Fruit fly (Drosophila melanogaster) whole organism, prepupa: ENCODE measurements around the gene Chpf.

Source experiments
- Blimp-1 ChIP-seq: fragments of 200-800 bp; sonication (Bioruptor generic); optimal IDR thresholded peaks from 3 replicates; lab custom pipeline; 2017; ENCODE audit warnings: missing biosample characterization, missing genetic modification characterization, mild to moderate bottlenecking, moderate library complexity, missing genetic modification reagents
- CG10631 ChIP-seq: fragments of 200-800 bp; sonication (Bioruptor generic); optimal IDR thresholded peaks from 2 replicates; lab custom pipeline; 2016; ENCODE audit warnings: missing biosample characterization, missing genetic modification characterization
- CG10669 ChIP-seq: fragments of 200-800 bp; sonication (Bioruptor generic); optimal IDR thresholded peaks from 3 replicates; lab custom pipeline; 2018; ENCODE audit warnings: missing biosample characterization, mild to moderate bottlenecking, missing genetic modification characterization, moderate library complexity
- CG11762 ChIP-seq: fragments of 200-800 bp; sonication (Bioruptor generic); optimal IDR thresholded peaks from 3 replicates; lab custom pipeline; 2016; ENCODE audit warnings: missing biosample characterization, missing genetic modification characterization; ENCODE audit not compliant: insufficient read depth
- CG11902 ChIP-seq: fragments of 200-800 bp; sonication (Bioruptor generic); optimal IDR thresholded peaks from 3 replicates; lab custom pipeline; 2016; ENCODE audit warnings: missing biosample characterization, missing genetic modification characterization
- CG1621 ChIP-seq: fragments of 200-800 bp; sonication (Bioruptor generic); optimal IDR thresholded peaks from 3 replicates; lab custom pipeline; 2018; ENCODE audit warnings: missing biosample characterization, mild to moderate bottlenecking, missing genetic modification characterization
- CG16779 ChIP-seq: fragments of 200-800 bp; sonication (Bioruptor generic); optimal IDR thresholded peaks from 3 replicates; lab custom pipeline; 2017; ENCODE audit warnings: missing biosample characterization, mild to moderate bottlenecking, missing genetic modification characterization
- CG3032 ChIP-seq: fragments of 200-800 bp; optimal IDR thresholded peaks from 2 replicates; lab custom pipeline; 2019; ENCODE audit warnings: missing biosample characterization, mild to moderate bottlenecking, missing genetic modification characterization, moderate library complexity
- CG31627 ChIP-seq: fragments of 200-800 bp; sonication (Bioruptor generic); optimal IDR thresholded peaks from 3 replicates; lab custom pipeline; 2016; ENCODE audit warnings: missing biosample characterization, missing genetic modification characterization
- CG34406 ChIP-seq: fragments of 200-800 bp; sonication (Bioruptor generic); optimal IDR thresholded peaks from 3 replicates; lab custom pipeline; 2016; ENCODE audit warnings: missing biosample characterization, missing genetic modification characterization
- CG3919 ChIP-seq: fragments of 200-800 bp; sonication (Bioruptor generic); optimal IDR thresholded peaks from 3 replicates; lab custom pipeline; 2016; ENCODE audit warnings: missing biosample characterization, missing genetic modification characterization
- CG6163 ChIP-seq: fragments of 200-800 bp; sonication (Bioruptor generic); IDR thresholded peaks from 3 replicates; pipeline ENCODE4 v1.3.6; 2022; ENCODE audit warnings: missing biosample characterization, missing genetic modification characterization
- CG6276 ChIP-seq: fragments of 200-800 bp; sonication (Bioruptor generic); optimal IDR thresholded peaks from 2 replicates; lab custom pipeline; 2017; ENCODE audit warnings: missing biosample characterization, mild to moderate bottlenecking, missing genetic modification characterization
- CG6792 ChIP-seq: fragments of 200-800 bp; sonication (Bioruptor generic); optimal IDR thresholded peaks from 3 replicates; lab custom pipeline; 2016; ENCODE audit warnings: missing biosample characterization, missing genetic modification characterization
- CG6808 ChIP-seq: fragments of 200-800 bp; sonication (Bioruptor generic); optimal IDR thresholded peaks from 3 replicates; lab custom pipeline; 2017; ENCODE audit warnings: missing biosample characterization, missing genetic modification characterization, mild to moderate bottlenecking, moderate library complexity, missing genetic modification reagents
- CG8319 ChIP-seq: fragments of 200-800 bp; sonication (Bioruptor generic); optimal IDR thresholded peaks from 3 replicates; lab custom pipeline; 2016; ENCODE audit warnings: missing biosample characterization, missing genetic modification characterization
- Eip75B ChIP-seq: fragments of 200-800 bp; sonication (Bioruptor generic); optimal IDR thresholded peaks from 3 replicates; lab custom pipeline; 2016; ENCODE audit warnings: missing biosample characterization, missing genetic modification characterization
- Eip78C ChIP-seq: fragments of 200-800 bp; sonication (Bioruptor generic); peaks from one replicate; lab custom pipeline; 2016; ENCODE audit warnings: missing biosample characterization, missing genetic modification characterization
- Ets21C ChIP-seq: fragments of 200-800 bp; sonication (Bioruptor generic); optimal IDR thresholded peaks from 3 replicates; lab custom pipeline; 2016; ENCODE audit warnings: missing biosample characterization, missing genetic modification characterization
- Ets96B ChIP-seq: fragments of 200-800 bp; optimal IDR thresholded peaks from 2 replicates; lab custom pipeline; 2019; ENCODE audit warnings: missing biosample characterization, mild to moderate bottlenecking, missing genetic modification characterization, moderate library complexity
- Hr38 ChIP-seq: sonication (Bioruptor generic); optimal IDR thresholded peaks from 2 replicates; lab custom pipeline; 2016; ENCODE audit warnings: missing biosample characterization, missing genetic modification characterization
- Lpt ChIP-seq: fragments of 200-800 bp; sonication (Bioruptor generic); optimal IDR thresholded peaks from 3 replicates; lab custom pipeline; 2016; ENCODE audit warnings: missing biosample characterization, missing genetic modification characterization
- Met ChIP-seq: fragments of 200-800 bp; sonication (Bioruptor generic); optimal IDR thresholded peaks from 3 replicates; lab custom pipeline; 2016; ENCODE audit warnings: missing biosample characterization, missing genetic modification characterization
- OdsH ChIP-seq: fragments of 200-800 bp; sonication (Bioruptor generic); optimal IDR thresholded peaks from 3 replicates; lab custom pipeline; 2016; ENCODE audit warnings: missing biosample characterization, missing genetic modification characterization
- Smox ChIP-seq: fragments of 200-800 bp; sonication (Bioruptor generic); optimal IDR thresholded peaks from 3 replicates; lab custom pipeline; 2016; ENCODE audit warnings: missing biosample characterization, missing genetic modification characterization
- Sox102F ChIP-seq: fragments of 200-800 bp; sonication (Bioruptor generic); optimal IDR thresholded peaks from 2 replicates; lab custom pipeline; 2016; ENCODE audit warnings: missing biosample characterization, mild to moderate bottlenecking, missing genetic modification characterization
- Sox14 ChIP-seq: fragments of 200-800 bp; sonication (Bioruptor generic); optimal IDR thresholded peaks from 3 replicates; lab custom pipeline; 2016; ENCODE audit warnings: missing biosample characterization, missing genetic modification characterization
- acj6 ChIP-seq: fragments of 200-800 bp; sonication (Bioruptor generic); optimal IDR thresholded peaks from 3 replicates; lab custom pipeline; 2016; ENCODE audit warnings: missing biosample characterization, missing genetic modification characterization
- cyc ChIP-seq: fragments of 200-800 bp; sonication (Bioruptor generic); optimal IDR thresholded peaks from 3 replicates; lab custom pipeline; 2016; ENCODE audit warnings: missing biosample characterization, missing genetic modification characterization
- dsx ChIP-seq: fragments of 200-800 bp; optimal IDR thresholded peaks from 3 replicates; lab custom pipeline; 2019; ENCODE audit warnings: missing biosample characterization, mild to moderate bottlenecking, missing genetic modification characterization, moderate library complexity; ENCODE audit not compliant: poor library complexity, severe bottlenecking
- eg ChIP-seq: fragments of 200-800 bp; sonication (Bioruptor generic); IDR thresholded peaks from 3 replicates; pipeline ENCODE4 v1.3.6; 2022; ENCODE audit warnings: missing biosample characterization, missing genetic modification characterization
- esn ChIP-seq: fragments of 200-800 bp; sonication (Bioruptor generic); optimal IDR thresholded peaks from 2 replicates; lab custom pipeline; 2016; ENCODE audit warnings: missing biosample characterization, mild to moderate bottlenecking, missing genetic modification characterization, moderate library complexity
- fd59A ChIP-seq: fragments of 200-800 bp; sonication (Bioruptor generic); optimal IDR thresholded peaks from 2 replicates; lab custom pipeline; 2017; ENCODE audit warnings: missing biosample characterization, mild to moderate bottlenecking, missing genetic modification characterization, missing genetic modification reagents
- fkh ChIP-seq: fragments of 200-800 bp; sonication (Bioruptor generic); optimal IDR thresholded peaks from 3 replicates; lab custom pipeline; 2017; ENCODE audit warnings: missing biosample characterization, mild to moderate bottlenecking, missing genetic modification characterization, moderate library complexity
- lz ChIP-seq: fragments of 200-800 bp; sonication (Bioruptor generic); optimal IDR thresholded peaks from 3 replicates; lab custom pipeline; 2016; ENCODE audit warnings: missing biosample characterization, missing genetic modification characterization
- net ChIP-seq: fragments of 200-800 bp; sonication (Bioruptor generic); optimal IDR thresholded peaks from 3 replicates; lab custom pipeline; 2016; ENCODE audit warnings: missing biosample characterization, missing genetic modification characterization
- pdm3 ChIP-seq: fragments of 200-800 bp; sonication (Bioruptor generic); optimal IDR thresholded peaks from 3 replicates; lab custom pipeline; 2016; ENCODE audit warnings: missing biosample characterization, missing genetic modification characterization
- salr ChIP-seq, 2 experiments: fragments of 200-800 bp; sonication (Bioruptor generic); optimal IDR thresholded peaks; 3 replicates each; lab custom pipeline; 2016 to 2018; ENCODE audit warnings: missing biosample characterization in 2 of 2, missing genetic modification characterization in 2 of 2, mild to moderate bottlenecking in 1 of 2
- ss ChIP-seq, 2 experiments: fragments of 200-800 bp; sonication (Bioruptor generic); optimal IDR thresholded peaks; 2 replicates in 1 of 2; 3 replicates in 1 of 2; lab custom pipeline; 2017 to 2018; ENCODE audit warnings: mild to moderate bottlenecking in 2 of 2, missing biosample characterization in 2 of 2, missing genetic modification characterization in 2 of 2, moderate library complexity in 1 of 2
- svp ChIP-seq: fragments of 200-800 bp; sonication (Bioruptor generic); peaks from one replicate; lab custom pipeline; 2016; ENCODE audit warnings: missing biosample characterization, missing genetic modification characterization
- topi ChIP-seq: fragments of 200-800 bp; sonication (Bioruptor generic); optimal IDR thresholded peaks from 3 replicates; lab custom pipeline; 2016; ENCODE audit warnings: missing biosample characterization, missing genetic modification characterization

The Chpf gene

DNA sequence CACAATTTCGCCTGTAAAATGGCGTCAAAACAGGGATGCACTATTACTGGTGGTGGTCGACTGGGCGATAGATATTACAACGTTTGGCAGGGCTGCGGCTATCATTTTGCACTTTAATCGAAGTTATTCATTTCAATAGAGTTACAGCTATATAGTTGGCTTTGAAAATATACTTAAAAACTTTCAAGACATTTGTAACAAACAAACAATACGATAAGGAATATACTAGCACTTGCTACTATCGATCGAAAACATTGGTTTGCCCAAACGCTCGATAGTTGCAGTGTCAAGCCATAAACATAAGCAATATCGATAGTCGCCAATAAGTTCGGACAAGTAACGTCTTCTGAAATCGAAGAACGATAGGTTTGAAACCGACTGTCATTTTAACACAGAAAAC lies 47.2 kb upstream of the Chpf start, which contains the start of the genes Bap60 and CG12096 (continued):
- TF ChIP-seq lz (GFP tag; lab: Kevin White, UChicago) (peak; percentile 86), ss (GFP tag; optimal IDR thresholded peaks at IDR 0.05; lab: Kevin White, UChicago) (no peak), CG6276 (no peak), CG16779 (tag; lab: Kevin White, UChicago) (no peak), CG10669 (GFP tag; lab: Kevin White, UChicago) (no peak), salr (GFP tag; optimal IDR thresholded peaks at IDR 0.05; lab: Kevin White, UChicago) (peak in 1 of 2 experiments; percentile 43), eg (GFP tag; lab: Robert Waterston, UW) (peak; percentile 58; the same call in 1 of the 3 replicates)

DNA sequence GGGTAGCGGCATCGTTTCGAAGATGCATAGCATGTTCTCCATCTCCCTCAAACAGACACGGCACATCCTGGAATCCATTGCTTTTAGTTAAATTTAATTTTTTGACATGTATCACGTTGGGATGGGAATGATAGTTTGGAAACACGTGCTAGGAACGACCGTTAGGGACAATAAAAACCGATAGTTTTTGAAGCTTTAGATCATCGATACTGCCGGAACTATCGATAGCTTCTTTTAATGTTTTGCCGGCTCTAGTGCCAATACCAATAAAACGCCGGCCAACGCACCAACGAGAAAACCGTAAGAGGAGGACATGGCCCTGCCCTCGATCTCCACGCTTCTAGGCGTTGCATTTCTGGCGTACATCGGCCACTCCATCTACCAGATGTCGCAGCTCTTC lies 42.5 kb upstream of the Chpf start, which contains the start of the genes CG4318 and CG4332:
CG4318 (minus strand) TSS at position 142 of the 400 bp plus-strand sequence.
CG4332 (plus strand) TSS at position 256 of the 400 bp plus-strand sequence.
- TF ChIP-seq fkh (GFP tag; lab: Kevin White, UChicago) (no peak), CG6792 (GFP tag; lab: Kevin White, UChicago) (no peak), ss (GFP tag; optimal IDR thresholded peaks at IDR 0.05; lab: Kevin White, UChicago) (no peak), CG1621 (tag; lab: Kevin White, UChicago) (peak; percentile 77), Eip78C (GFP tag; lab: Kevin White, UChicago) (peak; percentile 6)

DNA sequence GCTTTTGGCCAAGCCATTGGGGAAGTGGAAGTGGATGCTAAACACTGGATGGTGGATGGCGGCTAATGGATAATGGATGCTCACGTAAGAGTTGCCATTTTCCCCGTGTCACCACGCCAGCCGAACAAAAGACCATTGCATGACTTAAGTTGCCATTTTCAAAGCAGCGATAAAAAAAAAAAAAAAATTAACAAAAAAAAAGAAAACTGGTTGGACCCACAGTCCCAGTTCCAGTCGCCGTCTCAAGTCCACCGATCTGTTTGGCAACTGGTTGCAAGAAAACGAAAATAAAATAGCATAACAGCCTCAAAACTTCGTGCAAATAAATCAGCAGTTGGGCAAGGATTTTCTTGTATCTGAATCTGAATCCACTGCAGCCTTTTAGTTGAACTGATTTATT lies 36.8 kb upstream of the Chpf start:
- TF ChIP-seq Smox (GFP tag; lab: Kevin White, UChicago) (no peak), Lpt (GFP tag; lab: Kevin White, UChicago) (peak; percentile 19), Sox14 (no peak), ss (GFP tag; optimal IDR thresholded peaks at IDR 0.05; lab: Kevin White, UChicago) (peak in 1 of 2 experiments; percentile 56), acj6 (GFP tag; lab: Kevin White, UChicago) (no peak), eg (GFP tag; lab: Robert Waterston, UW) (peak; percentile 62), CG3032 (no peak), CG6276 (peak; percentile 38)

- TF ChIP-seq Ets21C (no peak), Blimp-1 (GFP tag; lab: Kevin White, UChicago) (peak; percentile 74), Hr38 (GFP tag; lab: Kevin White, UChicago) (no peak)
These were observed 33.6 kb upstream of the Chpf start for dm6 chrX:13145858-13146257.

DNA sequence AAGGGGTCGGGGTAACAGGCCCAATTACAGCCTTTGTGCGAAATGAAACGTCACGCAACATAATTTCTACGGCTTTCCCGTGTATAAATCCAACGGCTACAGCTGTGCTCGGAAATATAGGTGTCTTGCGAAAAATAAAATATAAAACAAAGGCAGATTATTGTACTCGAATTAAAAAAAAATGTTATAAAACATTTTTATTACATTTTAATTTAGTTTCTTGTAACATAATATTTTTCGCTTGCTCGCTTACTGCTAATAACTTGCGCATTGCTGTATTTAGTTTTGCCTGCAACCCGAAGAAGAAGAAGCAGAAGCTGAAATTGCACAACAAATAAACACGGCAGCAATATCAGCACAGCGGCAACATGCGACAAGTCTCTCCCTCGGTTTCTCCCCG lies 30.8 kb upstream of the Chpf start:
- TF ChIP-seq topi (peak; percentile 57), Met (GFP tag; lab: Kevin White, UChicago) (peak; percentile 53), CG10669 (GFP tag; lab: Kevin White, UChicago) (peak; percentile 72), CG31627 (peak; percentile 49), esn (GFP tag; lab: Kevin White, UChicago) (peak; percentile 71), Eip78C (GFP tag; lab: Kevin White, UChicago) (peak; percentile 95), dsx (GFP tag; lab: Kevin White, UChicago) (peak; percentile 76), CG6163 (GFP tag; lab: Robert Waterston, UW) (peak; percentile 91), CG34406 (GFP tag; lab: Kevin White, UChicago) (peak; percentile 73), OdsH (GFP tag; lab: Kevin White, UChicago) (peak; percentile 82), CG3919 (GFP tag; lab: Kevin White, UChicago) (peak; percentile 82), cyc (GFP tag; lab: Kevin White, UChicago) (peak; percentile 37), eg (GFP tag; lab: Robert Waterston, UW) (peak; percentile 91), Eip75B (GFP tag; lab: Kevin White, UChicago) (peak; percentile 71), Sox102F (GFP tag; lab: Kevin White, UChicago) (peak; percentile 63), CG8319 (GFP tag; lab: Kevin White, UChicago) (peak; percentile 34), fd59A (GFP tag; lab: Kevin White, UChicago) (peak; percentile 61), CG11762 (GFP tag; lab: Kevin White, UChicago) (peak; percentile 73), CG3032 (peak; percentile 75), Ets96B (tag; lab: Kevin White, UChicago) (peak; percentile 46), fkh (GFP tag; lab: Kevin White, UChicago) (no peak), svp (peak; percentile 81), CG1621 (tag; lab: Kevin White, UChicago) (peak; percentile 61), net (GFP tag; lab: Kevin White, UChicago) (peak; percentile 77), CG6792 (GFP tag; lab: Kevin White, UChicago) (peak; percentile 63), pdm3 (GFP tag; lab: Kevin White, UChicago) (peak; percentile 81), lz (GFP tag; lab: Kevin White, UChicago) (peak; percentile 55), CG6808 (GFP tag; lab: Kevin White, UChicago) (peak; percentile 69), CG11902 (peak; percentile 26), ss (GFP tag; optimal IDR thresholded peaks at IDR 0.05; lab: Kevin White, UChicago) (peak; percentile 81 to 89), CG10631 (GFP tag; lab: Kevin White, UChicago) (peak; percentile 73)
